Fruit fly (Drosophila melanogaster) whole organism, pupa: ENCODE measurements around the gene CG12645.

ENCODE experiments used
- CG10348 ChIP-seq: fragments of 200-800 bp; sonication (Bioruptor generic); IDR thresholded peaks from 2 replicates; pipeline ENCODE4 v1.3.6; 2022; ENCODE audit warnings: missing biosample characterization, missing genetic modification characterization
- CG12605 ChIP-seq: fragments of 200-800 bp; sonication (Bioruptor generic); IDR thresholded peaks from 2 replicates; pipeline ENCODE4 v1.3.6; 2022; ENCODE audit warnings: missing biosample characterization, missing genetic modification characterization
- CG13204 ChIP-seq: fragments of 200-800 bp; sonication (Bioruptor generic); optimal IDR thresholded peaks from 2 replicates; lab custom pipeline; 2018; ENCODE audit warnings: missing biosample characterization, mild to moderate bottlenecking, missing genetic modification characterization, moderate library complexity
- CG14655 ChIP-seq: fragments of 200-800 bp; sonication (Bioruptor generic); optimal IDR thresholded peaks from 3 replicates; lab custom pipeline; 2017; ENCODE audit warnings: mild to moderate bottlenecking, missing biosample characterization, missing genetic modification reagents, missing genetic modification characterization
- CG15710 ChIP-seq: fragments of 200-800 bp; sonication (Bioruptor generic); optimal IDR thresholded peaks from 2 replicates; lab custom pipeline; 2018; ENCODE audit warnings: missing biosample characterization, mild to moderate bottlenecking, missing genetic modification characterization, moderate library complexity
- CG17806 ChIP-seq: fragments of 200-800 bp; sonication (Bioruptor generic); optimal IDR thresholded peaks from 2 replicates; lab custom pipeline; 2018; ENCODE audit warnings: missing biosample characterization, mild to moderate bottlenecking, missing genetic modification characterization, moderate library complexity
- CG32121 ChIP-seq: fragments of 200-800 bp; sonication (Bioruptor generic); IDR thresholded peaks from 2 replicates; pipeline ENCODE4 v1.3.6; 2022; ENCODE audit warnings: missing biosample characterization, missing genetic modification characterization
- CG34367 ChIP-seq: fragments of 200-800 bp; sonication (Bioruptor generic); optimal IDR thresholded peaks from 2 replicates; lab custom pipeline; 2018; ENCODE audit warnings: missing biosample characterization, mild to moderate bottlenecking, missing genetic modification characterization
- CG4496 ChIP-seq: fragments of 200-800 bp; sonication (Bioruptor generic); IDR thresholded peaks from 3 replicates; pipeline ENCODE4 v1.3.6; 2022; ENCODE audit warnings: missing biosample characterization, missing genetic modification characterization
- CG8159 ChIP-seq: fragments of 200-800 bp; sonication (Bioruptor generic); optimal IDR thresholded peaks from 3 replicates; lab custom pipeline; 2018; ENCODE audit warnings: missing biosample characterization, mild to moderate bottlenecking, missing genetic modification characterization, moderate library complexity
- CG8301 ChIP-seq: fragments of 200-800 bp; sonication (Bioruptor generic); optimal IDR thresholded peaks from 2 replicates; lab custom pipeline; 2018; ENCODE audit warnings: missing biosample characterization, mild to moderate bottlenecking, missing genetic modification characterization
- CG9948 ChIP-seq: fragments of 200-800 bp; sonication (Bioruptor generic); optimal IDR thresholded peaks from 2 replicates; lab custom pipeline; 2018; ENCODE audit warnings: missing biosample characterization, mild to moderate bottlenecking, missing genetic modification characterization, moderate library complexity
- D1 ChIP-seq: fragments of 200-800 bp; sonication (Bioruptor generic); optimal IDR thresholded peaks from 2 replicates; lab custom pipeline; 2018; ENCODE audit warnings: missing biosample characterization, mild to moderate bottlenecking, missing genetic modification characterization, moderate library complexity
- EcR ChIP-seq: fragments of 200-800 bp; sonication (Bioruptor generic); optimal IDR thresholded peaks from 3 replicates; lab custom pipeline; 2019; ENCODE audit warnings: missing biosample characterization, missing genetic modification characterization, mild to moderate bottlenecking, moderate library complexity, missing genetic modification reagents
- Ets98B ChIP-seq: fragments of 200-800 bp; sonication (Bioruptor generic); IDR thresholded peaks from 2 replicates; pipeline ENCODE4 v1.3.6; 2022; ENCODE audit warnings: missing biosample characterization, missing genetic modification characterization
- Pif1A ChIP-seq: fragments of 200-800 bp; sonication (Bioruptor generic); optimal IDR thresholded peaks from 3 replicates; lab custom pipeline; 2016; ENCODE audit warnings: missing biosample characterization, missing genetic modification characterization
- Pif1B ChIP-seq: fragments of 200-800 bp; sonication (Bioruptor generic); optimal IDR thresholded peaks from 3 replicates; lab custom pipeline; 2016; ENCODE audit warnings: missing biosample characterization, missing genetic modification characterization
- Snoo ChIP-seq: fragments of 200-800 bp; sonication (Bioruptor generic); optimal IDR thresholded peaks from 3 replicates; lab custom pipeline; 2017; ENCODE audit warnings: missing biosample characterization, mild to moderate bottlenecking, missing genetic modification characterization, inconsistent platforms
- fd96Ca ChIP-seq: fragments of 200-800 bp; sonication (Bioruptor generic); IDR thresholded peaks from 3 replicates; pipeline ENCODE4 v1.3.6; 2022; ENCODE audit warnings: missing biosample characterization, missing genetic modification characterization
- gl ChIP-seq: fragments of 200-800 bp; sonication (Bioruptor generic); optimal IDR thresholded peaks from 2 replicates; lab custom pipeline; 2018; ENCODE audit warnings: missing biosample characterization, mild to moderate bottlenecking, missing genetic modification characterization
- rn ChIP-seq: fragments of 200-800 bp; sonication (Bioruptor generic); IDR thresholded peaks from 2 replicates; pipeline ENCODE4 v1.3.6; 2022; ENCODE audit warnings: missing biosample characterization, missing genetic modification characterization

CG12645 gene

dm6 chrX:10153312-10153711 is at the start of gene CG12645:
CG12645 (plus strand) TSS chrX:10153612.
- TF ChIP-seq CG15710 (tag; lab: Kevin White, UChicago) (no peak), CG12605 (GFP tag; lab: Robert Waterston, UW) (no peak), CG13204 (no peak), CG32121 (GFP tag; lab: Robert Waterston, UW) (no peak), CG9948 (tag; lab: Kevin White, UChicago) (no peak), CG8301 (tag; lab: Kevin White, UChicago) (no peak), EcR (GFP tag; lab: Kevin White, UChicago) (no peak), CG4496 (no peak), Snoo (tag; lab: Kevin White, UChicago) (no peak), CG17806 (tag; lab: Kevin White, UChicago) (no peak), D1 (no peak), Pif1A (GFP tag; lab: Kevin White, UChicago) (no peak), Pif1B (GFP tag; lab: Kevin White, UChicago) (no peak), CG8159 (tag; lab: Kevin White, UChicago) (no peak)

- TF ChIP-seq Snoo (tag; lab: Kevin White, UChicago), result peak; percentile 67
- peak; percentile 56 for TF ChIP-seq CG12605 (GFP tag; lab: Robert Waterston, UW)
- TF ChIP-seq CG32121 (GFP tag; lab: Robert Waterston, UW), result peak; percentile 66; the same call in 1 of the 2 replicates
- TF ChIP-seq CG13204, result no peak
- TF ChIP-seq CG10348 (GFP tag; lab: Robert Waterston, UW), result no peak
- TF ChIP-seq Pif1B (GFP tag; lab: Kevin White, UChicago), result peak; percentile 53
- TF ChIP-seq CG8159 (tag; lab: Kevin White, UChicago), result peak; percentile 53
- peak; percentile 67; the same call in 1 of the 3 replicates for TF ChIP-seq fd96Ca
- TF ChIP-seq D1, result peak; percentile 14
- peak; percentile 20 for TF ChIP-seq CG8301 (tag; lab: Kevin White, UChicago)
- peak; percentile 50 for TF ChIP-seq CG14655 (GFP tag; lab: Kevin White, UChicago)
- TF ChIP-seq rn (GFP tag; lab: Robert Waterston, UW), result no peak
- no peak for TF ChIP-seq EcR (GFP tag; lab: Kevin White, UChicago)
- peak; percentile 89 for TF ChIP-seq CG4496
- peak; percentile 37 for TF ChIP-seq CG34367
- TF ChIP-seq CG17806 (tag; lab: Kevin White, UChicago), result peak; percentile 32
- peak; percentile 76 for TF ChIP-seq Ets98B
- TF ChIP-seq Pif1A (GFP tag; lab: Kevin White, UChicago), result peak; percentile 61
- peak; percentile 49 for TF ChIP-seq CG15710 (tag; lab: Kevin White, UChicago)
- TF ChIP-seq CG9948 (tag; lab: Kevin White, UChicago), result peak; percentile 38
- TF ChIP-seq gl (tag; lab: Kevin White, UChicago), result peak; percentile 6
- TF ChIP-seq, all 21 proteins: peak for 17
Observed at dm6 chrX:10104477-10104876, 48.9 kb upstream of the CG12645 start.

- TF ChIP-seq Pif1A (GFP tag; lab: Kevin White, UChicago) (peak; percentile 63), rn (GFP tag; lab: Robert Waterston, UW) (peak; percentile 53; the same call in 1 of the 2 replicates), CG34367 (peak; percentile 75), Snoo (tag; lab: Kevin White, UChicago) (no peak), CG14655 (GFP tag; lab: Kevin White, UChicago) (peak; percentile 79), D1 (no peak), EcR (GFP tag; lab: Kevin White, UChicago) (no peak), Ets98B (peak; percentile 80), CG9948 (tag; lab: Kevin White, UChicago) (peak; percentile 78), CG4496 (peak; percentile 91), CG17806 (tag; lab: Kevin White, UChicago) (peak; percentile 76), CG8301 (tag; lab: Kevin White, UChicago) (peak; percentile 71), CG32121 (GFP tag; lab: Robert Waterston, UW) (peak; percentile 67), CG13204 (peak; percentile 27), fd96Ca (peak; percentile 90), CG10348 (GFP tag; lab: Robert Waterston, UW) (no peak), Pif1B (GFP tag; lab: Kevin White, UChicago) (peak; percentile 64), gl (tag; lab: Kevin White, UChicago) (peak; percentile 27), CG8159 (tag; lab: Kevin White, UChicago) (peak; percentile 81), CG12605 (GFP tag; lab: Robert Waterston, UW) (peak; percentile 80), CG15710 (tag; lab: Kevin White, UChicago) (peak; percentile 73)
Observed at dm6 chrX:10105701-10106307, 47.6 kb upstream of the CG12645 start.

- TF ChIP-seq CG13204 (no peak), CG34367 (no peak), CG32121 (GFP tag; lab: Robert Waterston, UW) (peak; percentile 79), CG12605 (GFP tag; lab: Robert Waterston, UW) (peak; percentile 80), CG8159 (tag; lab: Kevin White, UChicago) (no peak), CG9948 (tag; lab: Kevin White, UChicago) (no peak), D1 (no peak), CG4496 (peak; percentile 90), Pif1A (GFP tag; lab: Kevin White, UChicago) (peak; percentile 14), gl (tag; lab: Kevin White, UChicago) (no peak), Pif1B (GFP tag; lab: Kevin White, UChicago) (no peak), rn (GFP tag; lab: Robert Waterston, UW) (peak; percentile 67; the same call in 1 of the 2 replicates), CG15710 (tag; lab: Kevin White, UChicago) (no peak), CG14655 (GFP tag; lab: Kevin White, UChicago) (peak; percentile 41), CG17806 (tag; lab: Kevin White, UChicago) (no peak), EcR (GFP tag; lab: Kevin White, UChicago) (no peak), Ets98B (peak; percentile 90), Snoo (tag; lab: Kevin White, UChicago) (no peak), fd96Ca (peak; percentile 77), CG8301 (tag; lab: Kevin White, UChicago) (no peak), CG10348 (GFP tag; lab: Robert Waterston, UW) (no peak)
Observed at dm6 chrX:10106562-10107147, 46.8 kb upstream of the CG12645 start.
